Fruit fly (Drosophila melanogaster) whole organism, embryonic: Measurements from ENCODE around the gene CG46459.

Experiments
- ATbp ChIP-seq: fragments of 200-800 bp; sonication (Bioruptor generic); optimal IDR thresholded peaks from 2 replicates; lab custom pipeline; 2017; ENCODE audit warnings: missing biosample characterization, mild to moderate bottlenecking, missing genetic modification characterization, missing genetic modification reagents
- Blimp-1 ChIP-seq: fragments of 200-800 bp; sonication (Bioruptor generic); optimal IDR thresholded peaks from 3 replicates; lab custom pipeline; 2018; ENCODE audit warnings: missing biosample characterization, missing genetic modification characterization, mild to moderate bottlenecking, moderate library complexity, missing genetic modification reagents
- CG12769 ChIP-seq: fragments of 200-800 bp; sonication (Bioruptor generic); optimal IDR thresholded peaks from 2 replicates; lab custom pipeline; 2019; ENCODE audit warnings: missing biosample characterization, mild to moderate bottlenecking, missing genetic modification characterization, moderate library complexity
- CG13287 ChIP-seq: fragments of 200-800 bp; sonication (Bioruptor generic); IDR thresholded peaks from 2 replicates; pipeline ENCODE4 v1.3.6; 2022; ENCODE audit warnings: missing biosample characterization, missing genetic modification characterization; ENCODE audit not compliant: partially characterized antibody
- CG13296 ChIP-seq: fragments of 200-800 bp; sonication (Bioruptor generic); optimal IDR thresholded peaks from 3 replicates; lab custom pipeline; 2018; ENCODE audit warnings: missing biosample characterization, mild to moderate bottlenecking, missing genetic modification characterization
- CG13424 ChIP-seq: fragments of 200-800 bp; sonication (Bioruptor generic); optimal IDR thresholded peaks from 2 replicates; lab custom pipeline; 2019; ENCODE audit warnings: missing biosample characterization, mild to moderate bottlenecking, missing genetic modification characterization, moderate library complexity
- CG13775 ChIP-seq: fragments of 200-800 bp; sonication (Bioruptor generic); optimal IDR thresholded peaks from 3 replicates; lab custom pipeline; 2017; ENCODE audit warnings: missing biosample characterization, mild to moderate bottlenecking, missing genetic modification characterization
- CG14441 ChIP-seq: fragments of 200-800 bp; sonication (Bioruptor generic); IDR thresholded peaks from 2 replicates; pipeline ENCODE4 v1.3.6; 2022; ENCODE audit warnings: missing biosample characterization, missing genetic modification characterization
- CG15269 ChIP-seq: fragments of 200-800 bp; sonication (Bioruptor generic); optimal IDR thresholded peaks from 2 replicates; lab custom pipeline; 2018; ENCODE audit warnings: missing biosample characterization, mild to moderate bottlenecking, missing genetic modification characterization, moderate library complexity
- CG2120 ChIP-seq: fragments of 200-800 bp; sonication (Bioruptor generic); optimal IDR thresholded peaks from 3 replicates; lab custom pipeline; 2016; ENCODE audit warnings: missing biosample characterization, missing genetic modification characterization
- CG2678 ChIP-seq: fragments of 200-800 bp; sonication (Bioruptor generic); optimal IDR thresholded peaks from 3 replicates; lab custom pipeline; 2019; ENCODE audit warnings: missing biosample characterization, mild to moderate bottlenecking, missing genetic modification characterization, moderate library complexity
- CG31441 ChIP-seq: fragments of 200-800 bp; sonication (Bioruptor generic); IDR thresholded peaks from 2 replicates; pipeline ENCODE4 v1.3.6; 2022; ENCODE audit warnings: missing biosample characterization, missing genetic modification characterization
- CG33213 ChIP-seq: fragments of 200-800 bp; sonication (Bioruptor generic); optimal IDR thresholded peaks from 3 replicates; lab custom pipeline; 2016; ENCODE audit warnings: missing biosample characterization, missing genetic modification characterization
- CG4360 ChIP-seq: fragments of 200-800 bp; sonication (Bioruptor generic); IDR thresholded peaks from 2 replicates; pipeline ENCODE4 v1.3.6; 2022; ENCODE audit warnings: missing biosample characterization, missing genetic modification characterization
- CG43689 ChIP-seq: fragments of 200-800 bp; sonication (Bioruptor generic); IDR thresholded peaks from 2 replicates; pipeline ENCODE4 v1.3.6; 2022; ENCODE audit warnings: missing biosample characterization, missing genetic modification characterization
- CG7963 ChIP-seq: fragments of 200-800 bp; sonication (Bioruptor generic); IDR thresholded peaks from 3 replicates; pipeline ENCODE4 v1.3.6; 2022; ENCODE audit warnings: missing biosample characterization, missing genetic modification characterization; ENCODE audit not compliant: partially characterized antibody
- CG8478 ChIP-seq: fragments of >200 bp; optimal IDR thresholded peaks from 2 replicates; lab custom pipeline; 2018
- CG9215 ChIP-seq: fragments of 200-800 bp; sonication (Bioruptor generic); IDR thresholded peaks from 2 replicates; pipeline ENCODE4 v1.3.6; 2022; ENCODE audit warnings: missing biosample characterization, missing genetic modification characterization
- CG9727 ChIP-seq: fragments of 200-800 bp; sonication (Bioruptor generic); optimal IDR thresholded peaks from 3 replicates; lab custom pipeline; 2017; ENCODE audit warnings: missing biosample characterization, mild to moderate bottlenecking, missing genetic modification characterization
- CoRest ChIP-seq: fragments of 200-800 bp; sonication (Bioruptor generic); optimal IDR thresholded peaks from 3 replicates; lab custom pipeline; 2018; ENCODE audit warnings: missing biosample characterization, mild to moderate bottlenecking, missing genetic modification characterization, moderate library complexity
- Dbx ChIP-seq: fragments of 200-800 bp; sonication (Bioruptor generic); IDR thresholded peaks from 3 replicates; pipeline ENCODE4 v1.3.6; 2022; ENCODE audit warnings: missing biosample characterization, missing genetic modification characterization
- Dp ChIP-seq: fragments of 200-800 bp; sonication (Bioruptor generic); optimal IDR thresholded peaks from 2 replicates; lab custom pipeline; 2018; ENCODE audit warnings: missing biosample characterization, mild to moderate bottlenecking, missing genetic modification characterization, moderate library complexity
- Eip74EF ChIP-seq, 2 experiments: fragments of 200-800 bp in 1 of 2; fragments of >200 bp in 1 of 2; sonication (Bioruptor generic) in 1 of 2; optimal IDR thresholded peaks; 2 replicates each; lab custom pipeline; 2017 to 2019; ENCODE audit warnings: missing biosample characterization in 2 of 2, missing genetic modification characterization in 2 of 2, mild to moderate bottlenecking in 1 of 2, moderate library complexity in 1 of 2
- Ets97D ChIP-seq: fragments of 200-800 bp; sonication (Bioruptor generic); optimal IDR thresholded peaks from 3 replicates; lab custom pipeline; 2016; ENCODE audit warnings: missing biosample characterization, missing genetic modification characterization
- Fer1 ChIP-seq: fragments of 200-800 bp; sonication (Bioruptor generic); optimal IDR thresholded peaks from 2 replicates; lab custom pipeline; 2017; ENCODE audit warnings: missing biosample characterization, mild to moderate bottlenecking, missing genetic modification characterization
- Hmr ChIP-seq: fragments of 200-800 bp; sonication (Bioruptor generic); optimal IDR thresholded peaks from 3 replicates; lab custom pipeline; 2017; ENCODE audit warnings: mild to moderate bottlenecking, missing biosample characterization, missing genetic modification reagents, missing genetic modification characterization
- Hr51 ChIP-seq, 2 experiments: fragments of 200-800 bp; sonication (Bioruptor generic); optimal IDR thresholded peaks; 2 replicates in 1 of 2; 3 replicates in 1 of 2; lab custom pipeline; 2016 to 2018; ENCODE audit warnings: missing biosample characterization in 2 of 2, missing genetic modification characterization in 2 of 2, mild to moderate bottlenecking in 1 of 2, moderate library complexity in 1 of 2
- Oli ChIP-seq: fragments of 200-800 bp; sonication (Bioruptor generic); optimal IDR thresholded peaks from 2 replicates; lab custom pipeline; 2018; ENCODE audit warnings: missing biosample characterization, mild to moderate bottlenecking, missing genetic modification characterization, moderate library complexity
- Opbp ChIP-seq: fragments of 200-800 bp; sonication (Bioruptor generic); IDR thresholded peaks from 3 replicates; pipeline ENCODE4 v1.3.6; 2022; ENCODE audit warnings: missing biosample characterization, missing genetic modification characterization; ENCODE audit not compliant: partially characterized antibody
- Rfx ChIP-seq: fragments of 200-800 bp; sonication (Bioruptor generic); IDR thresholded peaks from 2 replicates; pipeline ENCODE4 v1.3.6; 2022; ENCODE audit warnings: missing biosample characterization, missing genetic modification characterization
- Sin3A ChIP-seq: fragments of >200 bp; optimal IDR thresholded peaks from 2 replicates; lab custom pipeline; 2018
- Sox102F ChIP-seq: fragments of 200-800 bp; sonication (Bioruptor generic); optimal IDR thresholded peaks from 2 replicates; lab custom pipeline; 2018; ENCODE audit warnings: missing biosample characterization, mild to moderate bottlenecking, missing genetic modification characterization, moderate library complexity
- Tbp ChIP-seq: fragments of >200 bp; optimal IDR thresholded peaks from 2 replicates; lab custom pipeline; 2018; ENCODE audit warnings: missing biosample characterization, missing genetic modification characterization
- caup ChIP-seq: fragments of 200-800 bp; sonication (Bioruptor generic); optimal IDR thresholded peaks from 3 replicates; lab custom pipeline; 2017; ENCODE audit warnings: missing biosample characterization, mild to moderate bottlenecking, missing genetic modification characterization, moderate library complexity; ENCODE audit not compliant: severe bottlenecking
- dan ChIP-seq: fragments of 200-800 bp; sonication (Bioruptor generic); IDR thresholded peaks from 2 replicates; pipeline ENCODE4 v1.3.6; 2022; ENCODE audit warnings: missing biosample characterization, missing genetic modification characterization
- dmrt99B ChIP-seq: fragments of 200-800 bp; sonication (Bioruptor generic); optimal IDR thresholded peaks from 2 replicates; lab custom pipeline; 2018; ENCODE audit warnings: missing biosample characterization, mild to moderate bottlenecking, missing genetic modification characterization, moderate library complexity
- esg ChIP-seq: fragments of 200-800 bp; sonication (Bioruptor generic); conservative IDR thresholded peaks from 2 replicates; pipeline ENCODE4 v1.3.6; 2022; ENCODE audit warnings: missing biosample characterization, missing genetic modification characterization
- eve ChIP-seq, 2 experiments: fragments of >200 bp; optimal IDR thresholded peaks; 2 replicates each; lab custom pipeline; 2017; ENCODE audit warnings: missing biosample characterization in 2 of 2, missing genetic modification characterization in 2 of 2
- gce ChIP-seq: fragments of 200-800 bp; sonication (Bioruptor generic); IDR thresholded peaks from 3 replicates; pipeline ENCODE4 v1.3.6; 2022; ENCODE audit warnings: missing biosample characterization, missing genetic modification characterization
- insv ChIP-seq, 2 experiments: fragments of 200-800 bp; sonication (Bioruptor generic); optimal IDR thresholded peaks; 3 replicates each; lab custom pipeline; 2016 to 2018; ENCODE audit warnings: missing biosample characterization in 2 of 2, missing genetic modification characterization in 2 of 2
- ken ChIP-seq: fragments of 200-800 bp; sonication (Bioruptor generic); IDR thresholded peaks from 3 replicates; pipeline ENCODE4 v1.3.6; 2022; ENCODE audit warnings: missing biosample characterization, missing genetic modification characterization
- lilli ChIP-seq: fragments of 200-800 bp; sonication (Bioruptor generic); optimal IDR thresholded peaks from 3 replicates; lab custom pipeline; 2016; ENCODE audit warnings: missing biosample characterization, missing genetic modification characterization
- lmd ChIP-seq: fragments of 200-800 bp; sonication (Bioruptor generic); IDR thresholded peaks from 2 replicates; pipeline ENCODE4 v1.3.6; 2022; ENCODE audit warnings: missing biosample characterization, missing genetic modification characterization
- pan ChIP-seq, 4 experiments: fragments of >200 bp in 3 of 4; fragments of 200-800 bp in 1 of 4; sonication (Bioruptor generic) in 1 of 4; optimal IDR thresholded peaks in 3 of 4; IDR thresholded peaks in 1 of 4; 2 replicates each; pipeline versions ENCODE4 v1.3.6 to Lab custom; 2017 to 2022; ENCODE audit warnings: missing biosample characterization in 2 of 4, missing genetic modification characterization in 2 of 4, mixed read lengths in 1 of 4
- sug ChIP-seq: fragments of 200-800 bp; optimal IDR thresholded peaks from 2 replicates; lab custom pipeline; 2019; ENCODE audit warnings: missing biosample characterization, mild to moderate bottlenecking, missing genetic modification characterization, moderate library complexity
- trh ChIP-seq: fragments of 200-800 bp; sonication (Bioruptor generic); optimal IDR thresholded peaks from 2 replicates; lab custom pipeline; 2016; ENCODE audit warnings: missing biosample characterization, missing genetic modification characterization
- unpg ChIP-seq: fragments of 200-800 bp; sonication (Bioruptor generic); optimal IDR thresholded peaks from 3 replicates; lab custom pipeline; 2018; ENCODE audit warnings: missing biosample characterization, mild to moderate bottlenecking, missing genetic modification characterization, moderate library complexity

Gene CG46459

dm6 chr3R:10677245-10677902, 19.1 kb upstream of the CG46459 start, which contains the start of gene CG6465 (continued):
- TF ChIP-seq dmrt99B (tag; lab: Kevin White, UChicago) (peak; percentile 33), CG13424 (tag; lab: Kevin White, UChicago) (peak; percentile 17), Ets97D (GFP tag; lab: Kevin White, UChicago) (peak; percentile 9), CG4360 (GFP tag; lab: Robert Waterston, UW) (no peak), Tbp (GFP tag; lab: Kevin White, UChicago) (no peak), Hmr (peak; percentile 30), Rfx (GFP tag; lab: Robert Waterston, UW) (peak; percentile 58), Fer1 (peak; percentile 36), CG2678 (tag; lab: Kevin White, UChicago) (peak; percentile 47), dan (GFP tag; lab: Robert Waterston, UW) (no peak), caup (peak; percentile 19), gce (GFP tag; lab: Robert Waterston, UW) (peak; percentile 46; the same call in 1 of the 3 replicates), CG33213 (peak; percentile 37), CG13287 (GFP tag; lab: Robert Waterston, UW) (peak; percentile 48; the same call in 1 of the 2 replicates), CG31441 (peak; percentile 24; the same call in 1 of the 2 replicates), sug (tag; lab: Kevin White, UChicago) (peak; percentile 49), CG9727 (GFP tag; lab: Kevin White, UChicago) (peak; percentile 31), CG9215 (GFP tag; lab: Robert Waterston, UW) (no peak), Opbp (GFP tag; lab: Robert Waterston, UW) (peak; percentile 57; the same call in 1 of the 3 replicates), CG7963 (GFP tag; lab: Robert Waterston, UW) (no peak), CG12769 (tag; lab: Kevin White, UChicago) (peak; percentile 18), CG13775 (GFP tag; lab: Kevin White, UChicago) (no peak), CoRest (tag; lab: Kevin White, UChicago) (peak; percentile 18), Eip74EF (GFP tag; optimal IDR thresholded peaks at IDR 0.05; lab: Kevin White, UChicago) (peak; percentile 24 to 87), trh (no peak), CG13296 (peak; percentile 9), CG8478 (lab: Kevin White, UChicago) (peak; percentile 87), pan (optimal IDR thresholded peaks at IDR 0.05; lab: Kevin White, UChicago) (no peak), pan (GFP tag; optimal IDR thresholded peaks at IDR 0.05 in 1 of 2, IDR thresholded peaks at IDR 0.05 in 1 of 2) (peak in 1 of 2 experiments; percentile 18), ken (no peak), Dp (peak; percentile 48), insv (GFP tag; optimal IDR thresholded peaks at IDR 0.05; lab: Kevin White, UChicago) (peak in 1 of 2 experiments; percentile 23), Blimp-1 (GFP tag; lab: Kevin White, UChicago) (peak; percentile 33)

dm6 chr3R:10678935-10679565, 17.4 kb upstream of the CG46459 start:
- TF ChIP-seq CG43689 (GFP tag; lab: Robert Waterston, UW) (0 out of 2 replicates have a peak, but pooled peaks have one; percentile 7), CG14441 (GFP tag; lab: Robert Waterston, UW) (no peak), eve (GFP tag; optimal IDR thresholded peaks at IDR 0.05; lab: Kevin White, UChicago) (peak in 1 of 2 experiments; percentile 51), Dbx (GFP tag; lab: Robert Waterston, UW) (0 out of 3 replicates have a peak, but pooled peaks have one; percentile 27), Sox102F (GFP tag; lab: Kevin White, UChicago) (peak; percentile 27), CG15269 (peak; percentile 24), dan (GFP tag; lab: Robert Waterston, UW) (no peak), lilli (GFP tag; lab: Kevin White, UChicago) (peak; percentile 5), unpg (GFP tag; lab: Kevin White, UChicago) (peak; percentile 37), ATbp (GFP tag; lab: Kevin White, UChicago) (peak; percentile 17), Oli (peak; percentile 22), lmd (GFP tag; lab: Robert Waterston, UW) (0 out of 2 replicates have a peak, but pooled peaks have one; percentile 10), CG2120 (peak; percentile 31), Sin3A (lab: Kevin White, UChicago) (no peak), Hr51 (GFP tag; optimal IDR thresholded peaks at IDR 0.05; lab: Kevin White, UChicago) (peak in 1 of 2 experiments; percentile 33), esg (GFP tag; lab: Robert Waterston, UW) (0 out of 2 replicates have a peak, but pooled peaks have one; percentile 7)
